Fruit fly (Drosophila melanogaster): ENCODE data around the gene aay.

Gene aay

dm6 chr3L:9429665-9430607 lies 6.9 kb downstream of the aay start, which contains the start of the genes RpS17 and MTF-1 (continued):
- TF ChIP-seq Hey (tag; optimal IDR thresholded peaks at IDR 0.05) = no peak
- TF ChIP-seq PHDP (tag; optimal IDR thresholded peaks at IDR 0.05) = peak; percentile 66
- TF ChIP-seq Bdp1 (GFP tag; optimal IDR thresholded peaks at IDR 0.05) = peak; percentile 23
- TF ChIP-seq TFAM (GFP tag; optimal IDR thresholded peaks at IDR 0.05) = no peak
- no peak for TF ChIP-seq sna (GFP tag; IDR thresholded peaks at IDR 0.05; ENCODE audit: partially characterized antibody)
- 0 out of 2 replicates have a peak, but pooled peaks have one; percentile 30 for TF ChIP-seq Xrp1 (GFP tag; IDR thresholded peaks at IDR 0.05)
- TF ChIP-seq shn (GFP tag; optimal IDR thresholded peaks at IDR 0.05) = peak; percentile 2
- TF ChIP-seq CG17359 (tag; optimal IDR thresholded peaks at IDR 0.05) = peak; percentile 37
- peak; percentile 91 for TF ChIP-seq grn (GFP tag; optimal IDR thresholded peaks at IDR 0.05)
- no peak for TF ChIP-seq chn (GFP tag; optimal IDR thresholded peaks at IDR 0.05)
- TF ChIP-seq slbo (GFP tag; IDR thresholded peaks at IDR 0.05) = peak; percentile 53
- peak; percentile 22 for TF ChIP-seq CG7556 (GFP tag; optimal IDR thresholded peaks at IDR 0.05)
- TF ChIP-seq CG8359 (GFP tag; optimal IDR thresholded peaks at IDR 0.05; ENCODE audit: borderline replicate concordance) = no peak
- no peak for TF ChIP-seq CG6813 (GFP tag; optimal IDR thresholded peaks at IDR 0.05)
- no peak for TF ChIP-seq CG14860 (GFP tag; IDR thresholded peaks at IDR 0.05; ENCODE audit: partially characterized antibody)
- TF ChIP-seq CG15514 (GFP tag; optimal IDR thresholded peaks at IDR 0.05) = peak; percentile 30
- peak; percentile 21 for TF ChIP-seq fd64A (GFP tag; optimal IDR thresholded peaks at IDR 0.05)
- TF ChIP-seq nmo (GFP tag; optimal IDR thresholded peaks at IDR 0.05) = peak; percentile 48
- TF ChIP-seq D19B (GFP tag; optimal IDR thresholded peaks at IDR 0.05) = no peak
- peak; percentile 26 for TF ChIP-seq slp2 (GFP tag; optimal IDR thresholded peaks at IDR 0.05)
- no peak for TF ChIP-seq Hr51 (GFP tag; optimal IDR thresholded peaks at IDR 0.05)
- TF ChIP-seq CG10543 (GFP tag; optimal IDR thresholded peaks at IDR 0.05) = peak; percentile 22
- TF ChIP-seq CG7372 (GFP tag; IDR thresholded peaks at IDR 0.05) = no peak; the same call in 1 of the 2 replicates
- TF ChIP-seq bcd (GFP tag; optimal IDR thresholded peaks at IDR 0.05) = peak; percentile 48
- TF ChIP-seq chinmo (GFP tag; IDR thresholded peaks at IDR 0.05; ENCODE audit: partially characterized antibody) = no peak
- peak; percentile 62 for TF ChIP-seq CTCF (GFP tag; optimal IDR thresholded peaks at IDR 0.05)
- TF ChIP-seq CG17385 (GFP tag; optimal IDR thresholded peaks at IDR 0.05) = peak; percentile 71
- no peak for TF ChIP-seq fd96Cb (tag; optimal IDR thresholded peaks at IDR 0.05)
- TF ChIP-seq CG9609 (GFP tag; optimal IDR thresholded peaks at IDR 0.05) = peak; percentile 41
- no peak for TF ChIP-seq tll (GFP tag; optimal IDR thresholded peaks at IDR 0.05)
- TF ChIP-seq toy (GFP tag; IDR thresholded peaks at IDR 0.05) = no peak
- peak; percentile 73 for TF ChIP-seq NfI (GFP tag; optimal IDR thresholded peaks at IDR 0.05)
- peak; percentile 31 for TF ChIP-seq CoRest (tag; optimal IDR thresholded peaks at IDR 0.05)
- no peak for TF ChIP-seq CG4730 (GFP tag; IDR thresholded peaks at IDR 0.05)
- TF ChIP-seq CHES-1-like (GFP tag; optimal IDR thresholded peaks at IDR 0.05) = peak; percentile 43
- TF ChIP-seq CG4424 (GFP tag; optimal IDR thresholded peaks at IDR 0.05) = peak; percentile 18
- no peak; the same call in 1 of the 2 replicates for TF ChIP-seq CG9932 (GFP tag; IDR thresholded peaks at IDR 0.05)
- TF ChIP-seq CG14050 (GFP tag; IDR thresholded peaks at IDR 0.05) = peak; percentile 42; the same call in 2 of the 3 replicates
- TF ChIP-seq NFAT (GFP tag; IDR thresholded peaks at IDR 0.05) = peak; percentile 57; the same call in 1 of the 2 replicates
- TF ChIP-seq tin (GFP tag; optimal IDR thresholded peaks at IDR 0.05) = no peak
- no peak for TF ChIP-seq CG2129 (GFP tag; IDR thresholded peaks at IDR 0.05; ENCODE audit: partially characterized antibody)
- peak; percentile 60 for TF ChIP-seq CG7271 (tag; optimal IDR thresholded peaks at IDR 0.05)
- no peak for TF ChIP-seq CG10979 (tag; optimal IDR thresholded peaks at IDR 0.05)
- no peak for TF ChIP-seq NC2α (GFP tag; optimal IDR thresholded peaks at IDR 0.05)
- no peak for TF ChIP-seq btn (GFP tag; optimal IDR thresholded peaks at IDR 0.05)
- peak; percentile 15 for TF ChIP-seq CG2120 (GFP tag; optimal IDR thresholded peaks at IDR 0.05)
- peak; percentile 87 for TF ChIP-seq pzg (GFP tag; optimal IDR thresholded peaks at IDR 0.05)

Measured in whole organism, embryonic.